Fruit fly (Drosophila melanogaster): ENCODE measurements around the gene CG14220.

Gene CG14220

dm6 chrX:19583317-19583716, 18.3 kb downstream of the CG14220 start, which contains the start of gene CG14204:
Gene CG14204 (plus strand): TSS chrX:19583617.
- TF ChIP-seq psq (GFP tag; optimal IDR thresholded peaks at IDR 0.05) (no peak), Myc (optimal IDR thresholded peaks at IDR 0.05) (no peak), CG32264 (GFP tag; optimal IDR thresholded peaks at IDR 0.05) (no peak), Vsx2 (GFP tag; optimal IDR thresholded peaks at IDR 0.05; ENCODE audit: partially characterized antibody) (no peak), Sp1 (GFP tag; optimal IDR thresholded peaks at IDR 0.05) (no peak), Abd-B (GFP tag; optimal IDR thresholded peaks at IDR 0.05) (no peak), ey (GFP tag; optimal IDR thresholded peaks at IDR 0.05) (no peak), sage (GFP tag; optimal IDR thresholded peaks at IDR 0.05) (no peak), jim (GFP tag; optimal IDR thresholded peaks at IDR 0.05) (no peak), Hr78 (GFP tag; optimal IDR thresholded peaks at IDR 0.05) (no peak), Hnf4 (GFP tag; optimal IDR thresholded peaks at IDR 0.05) (no peak), N (GFP tag; optimal IDR thresholded peaks at IDR 0.05) (no peak), usp (GFP tag; optimal IDR thresholded peaks at IDR 0.05) (no peak), dmrt93B (GFP tag; optimal IDR thresholded peaks at IDR 0.05) (no peak), Dfd (GFP tag; optimal IDR thresholded peaks at IDR 0.05) (no peak), CG9705 (GFP tag; optimal IDR thresholded peaks at IDR 0.05) (no peak), dsf (GFP tag; optimal IDR thresholded peaks at IDR 0.05; ENCODE audit: borderline replicate concordance) (no peak), OdsH (GFP tag; optimal IDR thresholded peaks at IDR 0.05) (no peak)

dm6 chrX:19582732-19583131, 18.9 kb downstream of the CG14220 start:
- TF ChIP-seq CG32264 (GFP tag; optimal IDR thresholded peaks at IDR 0.05) (no peak), foxo (GFP tag; optimal IDR thresholded peaks at IDR 0.05) (no peak), OdsH (GFP tag; optimal IDR thresholded peaks at IDR 0.05) (no peak), dmrt93B (GFP tag; optimal IDR thresholded peaks at IDR 0.05) (no peak), Myc (optimal IDR thresholded peaks at IDR 0.05) (no peak), Hr83 (GFP tag; optimal IDR thresholded peaks at IDR 0.05; ENCODE audit: poor library complexity, severe bottlenecking) (no peak), woc (GFP tag; optimal IDR thresholded peaks at IDR 0.05) (no peak), CG9705 (GFP tag; optimal IDR thresholded peaks at IDR 0.05) (no peak), pan (optimal IDR thresholded peaks at IDR 0.05) (no peak), Abd-B (GFP tag; optimal IDR thresholded peaks at IDR 0.05) (no peak), brk (GFP tag; optimal IDR thresholded peaks at IDR 0.05) (no peak), h (GFP tag; optimal IDR thresholded peaks at IDR 0.05) (no peak), ey (GFP tag; optimal IDR thresholded peaks at IDR 0.05) (no peak)

dm6 chrX:19581881-19582280, 19.8 kb downstream of the CG14220 start, which contains the start of gene CG14218:
Gene CG14218 (minus strand): TSS chrX:19581981.
- TF ChIP-seq psq (GFP tag; optimal IDR thresholded peaks at IDR 0.05) (no peak), Sp1 (GFP tag; optimal IDR thresholded peaks at IDR 0.05) (no peak), woc (GFP tag; optimal IDR thresholded peaks at IDR 0.05) (no peak), CG9705 (GFP tag; optimal IDR thresholded peaks at IDR 0.05) (no peak), Dfd (GFP tag; optimal IDR thresholded peaks at IDR 0.05) (no peak), fru (GFP tag; optimal IDR thresholded peaks at IDR 0.05) (no peak), pan (optimal IDR thresholded peaks at IDR 0.05) (no peak), tai (GFP tag; optimal IDR thresholded peaks at IDR 0.05) (no peak), ey (GFP tag; optimal IDR thresholded peaks at IDR 0.05) (no peak), Abd-B (GFP tag; optimal IDR thresholded peaks at IDR 0.05) (no peak), foxo (GFP tag; optimal IDR thresholded peaks at IDR 0.05) (no peak), lola (GFP tag; optimal IDR thresholded peaks at IDR 0.05) (no peak), N (GFP tag; optimal IDR thresholded peaks at IDR 0.05) (no peak)

- TF ChIP-seq dsf (GFP tag; optimal IDR thresholded peaks at IDR 0.05; ENCODE audit: borderline replicate concordance), result no peak
- peak; percentile 29 for TF ChIP-seq h (GFP tag; optimal IDR thresholded peaks at IDR 0.05)
- no peak for TF ChIP-seq jim (GFP tag; optimal IDR thresholded peaks at IDR 0.05)
- no peak for TF ChIP-seq Hr83 (GFP tag; optimal IDR thresholded peaks at IDR 0.05; ENCODE audit: poor library complexity, severe bottlenecking)
- TF ChIP-seq woc (GFP tag; optimal IDR thresholded peaks at IDR 0.05), result peak; percentile 11
- TF ChIP-seq CG9705 (GFP tag; optimal IDR thresholded peaks at IDR 0.05), result no peak
- no peak for TF ChIP-seq Mio (GFP tag; optimal IDR thresholded peaks at IDR 0.05)
- no peak for TF ChIP-seq Dfd (GFP tag; optimal IDR thresholded peaks at IDR 0.05)
- no peak for TF ChIP-seq sv (GFP tag; optimal IDR thresholded peaks at IDR 0.05)
- TF ChIP-seq N (GFP tag; optimal IDR thresholded peaks at IDR 0.05), result no peak
- no peak for TF ChIP-seq dmrt93B (GFP tag; optimal IDR thresholded peaks at IDR 0.05)
- no peak for TF ChIP-seq psq (GFP tag; optimal IDR thresholded peaks at IDR 0.05)
- no peak for TF ChIP-seq Rel (GFP tag; optimal IDR thresholded peaks at IDR 0.05)
- no peak for TF ChIP-seq Rel (tag; optimal IDR thresholded peaks at IDR 0.05)
- no peak for TF ChIP-seq Abd-B (GFP tag; optimal IDR thresholded peaks at IDR 0.05)
Observed at dm6 chrX:19579648-19580301, 21.9 kb downstream of the CG14220 start, which contains the start of gene Tao. Gene Tao (minus strand): TSS chrX:19579800.

All from whole organism, wandering third instar larva.